Worm (Caenorhabditis elegans): ENCODE data around the gene clec-189.

The clec-189 gene

DNA sequence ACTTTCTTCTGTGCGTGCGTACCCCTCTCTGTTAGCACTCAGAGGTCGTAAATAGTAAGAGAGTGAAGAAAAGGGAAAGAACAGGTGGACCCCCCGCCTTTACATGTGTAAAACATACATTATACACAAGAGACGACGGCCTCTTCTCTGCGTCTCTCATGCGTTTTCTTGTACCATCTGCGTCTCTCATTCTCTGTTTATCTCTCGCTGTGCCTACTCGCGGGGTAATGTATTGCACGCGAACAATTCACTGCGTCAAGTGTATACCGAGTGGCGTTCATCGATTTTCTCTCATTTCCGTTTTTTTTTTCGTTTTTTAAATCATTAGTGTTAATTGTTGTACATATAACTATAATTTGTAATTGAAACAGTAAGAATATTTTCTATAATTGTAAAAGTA lies 13.4 kb upstream of the clec-189 start:
- TF ChIP-seq ztf-4 (tag; optimal IDR thresholded peaks at IDR 0.05) = no peak
- TF ChIP-seq C34F6.9 (tag; optimal IDR thresholded peaks at IDR 0.05) = no peak
- no peak for TF ChIP-seq lsy-2 (tag; optimal IDR thresholded peaks at IDR 0.05)
- no peak for TF ChIP-seq lin-39 (tag; optimal IDR thresholded peaks at IDR 0.05)
- TF ChIP-seq dmd-4 (tag; optimal IDR thresholded peaks at IDR 0.05) = no peak
- TF ChIP-seq nhr-129 (tag; optimal IDR thresholded peaks at IDR 0.05) = peak; percentile 7
- TF ChIP-seq fos-1 (tag; optimal IDR thresholded peaks at IDR 0.05) = no peak
- TF ChIP-seq lin-13 (GFP tag; optimal IDR thresholded peaks at IDR 0.05) = peak; percentile 53
- no peak for TF ChIP-seq alr-1 (tag; optimal IDR thresholded peaks at IDR 0.05)
- TF ChIP-seq skn-1 (tag; optimal IDR thresholded peaks at IDR 0.05) = no peak
- no peak for TF ChIP-seq elt-1 (tag; optimal IDR thresholded peaks at IDR 0.05)
- no peak for TF ChIP-seq snpc-4 (tag; optimal IDR thresholded peaks at IDR 0.05)
- TF ChIP-seq ama-1 (optimal IDR thresholded peaks at IDR 0.05) = no peak
- TF ChIP-seq sma-9 (GFP tag; optimal IDR thresholded peaks at IDR 0.05) = no peak
- TF ChIP-seq sma-9 (tag; optimal IDR thresholded peaks at IDR 0.05) = no peak
- no peak for TF ChIP-seq nhr-10 (tag; optimal IDR thresholded peaks at IDR 0.05)
- no peak for TF ChIP-seq aly-2 (tag; optimal IDR thresholded peaks at IDR 0.05)
- TF ChIP-seq gmeb-1 (tag; optimal IDR thresholded peaks at IDR 0.05) = peak; percentile 15
- no peak for TF ChIP-seq sma-3 (GFP tag; optimal IDR thresholded peaks at IDR 0.05)
- TF ChIP-seq peb-1 (tag; optimal IDR thresholded peaks at IDR 0.05) = no peak
- TF ChIP-seq nhr-12 (tag; optimal IDR thresholded peaks at IDR 0.05) = no peak

DNA sequence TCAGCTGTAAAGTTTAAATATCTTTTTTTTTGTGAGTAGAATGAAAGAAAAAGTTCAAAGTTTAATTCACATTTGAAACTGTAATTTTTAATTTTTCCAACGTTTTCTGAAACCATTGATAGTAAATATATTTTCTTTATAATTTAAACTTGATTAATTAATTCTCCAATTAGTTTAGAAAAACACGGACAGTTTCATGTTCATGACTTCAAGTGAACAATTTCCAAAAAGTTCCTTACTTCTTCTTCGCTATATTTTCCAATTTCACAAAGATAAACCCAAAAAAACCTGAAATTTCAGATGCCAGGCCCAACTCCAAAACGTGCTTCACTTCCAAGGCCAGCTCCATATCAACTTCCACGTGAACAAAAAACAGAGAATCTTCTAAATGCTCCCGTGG lies 12.2 kb upstream of the clec-189 start, which contains the start of gene M199.2:
Gene M199.2, plus strand, starts transcription at position 301 of the 400 bp plus-strand sequence.
- no peak for TF ChIP-seq crh-2 (tag; optimal IDR thresholded peaks at IDR 0.05)
- TF ChIP-seq lsy-2 (tag; optimal IDR thresholded peaks at IDR 0.05) = no peak
- no peak for TF ChIP-seq elt-1 (tag; optimal IDR thresholded peaks at IDR 0.05)
- no peak for TF ChIP-seq lin-39 (tag; optimal IDR thresholded peaks at IDR 0.05)
- no peak for TF ChIP-seq lin-11 (tag; optimal IDR thresholded peaks at IDR 0.05)
- no peak for TF ChIP-seq elt-3 (tag; optimal IDR thresholded peaks at IDR 0.05)
- no peak for TF ChIP-seq ceh-82 (tag; optimal IDR thresholded peaks at IDR 0.05)
- TF ChIP-seq unc-39 (tag; optimal IDR thresholded peaks at IDR 0.05) = no peak
- no peak for TF ChIP-seq sem-4 (tag; optimal IDR thresholded peaks at IDR 0.05)
- no peak for TF ChIP-seq blmp-1 (tag; optimal IDR thresholded peaks at IDR 0.05; ENCODE audit: insufficient read depth)
- no peak for TF ChIP-seq dmd-4 (tag; optimal IDR thresholded peaks at IDR 0.05)
- no peak for TF ChIP-seq nhr-25 (tag; optimal IDR thresholded peaks at IDR 0.05)
- TF ChIP-seq zag-1 (tag; optimal IDR thresholded peaks at IDR 0.05) = no peak
- no peak for TF ChIP-seq nhr-77 (tag; optimal IDR thresholded peaks at IDR 0.05)
- no peak for TF ChIP-seq mdl-1 (tag; optimal IDR thresholded peaks at IDR 0.05)

DNA sequence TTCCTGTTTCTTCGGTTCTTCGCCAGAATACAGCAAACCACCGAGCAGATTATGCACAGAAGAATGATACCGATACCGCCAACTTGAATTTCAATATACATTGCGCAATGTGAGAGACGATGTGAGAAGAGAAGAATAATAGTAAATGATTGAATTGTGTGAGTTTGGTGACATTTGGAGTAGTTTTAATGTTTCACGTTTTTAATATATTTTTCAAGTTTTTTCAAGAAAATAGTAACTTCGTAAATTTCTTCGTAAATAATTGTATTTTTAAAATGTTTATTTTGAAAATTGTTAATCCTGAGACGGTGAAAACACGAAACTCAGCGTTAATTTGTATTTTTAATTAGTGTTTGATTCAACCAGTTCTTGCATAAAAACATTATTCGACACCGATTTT lies 7.5 kb upstream of the clec-189 start, which contains the start of gene M199.134:
Gene M199.134, minus strand, starts transcription at position 101 of the 400 bp plus-strand sequence.
- no peak for TF ChIP-seq R02D3.7 (tag; optimal IDR thresholded peaks at IDR 0.05)
- TF ChIP-seq zag-1 (tag; optimal IDR thresholded peaks at IDR 0.05) = no peak
- TF ChIP-seq nhr-11 (tag; optimal IDR thresholded peaks at IDR 0.05) = no peak
- no peak for TF ChIP-seq mbf-1 (tag; optimal IDR thresholded peaks at IDR 0.05)
- no peak for TF ChIP-seq peb-1 (tag; optimal IDR thresholded peaks at IDR 0.05)
- no peak for TF ChIP-seq ama-1 (optimal IDR thresholded peaks at IDR 0.05)
- TF ChIP-seq Y55F3AM.14 (GFP tag; optimal IDR thresholded peaks at IDR 0.05) = no peak
- no peak for TF ChIP-seq sem-4 (tag; optimal IDR thresholded peaks at IDR 0.05)
- TF ChIP-seq nhr-237 (tag; optimal IDR thresholded peaks at IDR 0.05) = no peak
- TF ChIP-seq aly-2 (tag; optimal IDR thresholded peaks at IDR 0.05) = no peak

DNA sequence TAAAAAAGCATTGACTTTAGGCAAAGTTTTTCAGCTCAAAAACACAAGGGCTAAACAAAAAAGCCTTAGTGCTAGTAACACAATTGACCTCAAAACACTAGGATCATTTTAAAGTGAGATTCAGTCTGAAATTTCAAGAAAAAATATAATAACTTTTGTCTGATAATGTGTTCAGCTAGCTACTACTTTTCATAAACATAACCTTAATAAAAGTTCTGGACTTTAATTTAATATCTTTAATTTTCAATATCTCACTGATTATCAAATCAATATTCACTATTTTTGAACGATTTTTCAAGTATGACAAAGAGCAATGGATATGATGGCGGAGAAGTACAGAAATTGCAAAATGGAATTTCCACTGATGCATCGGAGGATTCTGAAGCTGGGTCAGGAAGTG lies 6.3 kb upstream of the clec-189 start, which contains the start of gene M199.135:
Gene M199.135, plus strand, starts transcription at position 301 of the 400 bp plus-strand sequence.
- TF ChIP-seq ZK546.5 (tag; optimal IDR thresholded peaks at IDR 0.05) = no peak
- no peak for TF ChIP-seq unc-39 (tag; optimal IDR thresholded peaks at IDR 0.05)
- no peak for TF ChIP-seq unc-55 (GFP tag; optimal IDR thresholded peaks at IDR 0.05)
- no peak for TF ChIP-seq mdl-1 (tag; optimal IDR thresholded peaks at IDR 0.05)
- TF ChIP-seq sma-3 (GFP tag; optimal IDR thresholded peaks at IDR 0.05) = no peak
- no peak for TF ChIP-seq nhr-11 (tag; optimal IDR thresholded peaks at IDR 0.05)
- no peak for TF ChIP-seq elt-1 (tag; optimal IDR thresholded peaks at IDR 0.05)

Measured in whole organism, L2 larva.